Fruit fly (Drosophila melanogaster): ENCODE results near the gene Ccdc85.

Gene Ccdc85

dm6 chr2L:3037153-3037579 lies 38.1 kb downstream of the Ccdc85 start, which contains the start of the genes CG17260 and SerRS (continued):
- TF ChIP-seq Hey (tag; optimal IDR thresholded peaks at IDR 0.05), result no peak
- peak; percentile 91 for TF ChIP-seq Ada2b (GFP tag; IDR thresholded peaks at IDR 0.05)
- peak; percentile 86 for TF ChIP-seq H2.0 (GFP tag; IDR thresholded peaks at IDR 0.05)
- TF ChIP-seq E2f1 (GFP tag; IDR thresholded peaks at IDR 0.05), result peak; percentile 93
- TF ChIP-seq Stat92E (GFP tag; optimal IDR thresholded peaks at IDR 0.05), result peak in 1 of 3 experiments; percentile 37
- TF ChIP-seq CG14965 (GFP tag; optimal IDR thresholded peaks at IDR 0.05; ENCODE audit: borderline replicate concordance), result no peak
- TF ChIP-seq kay (GFP tag; optimal IDR thresholded peaks at IDR 0.05), result peak; percentile 95
- peak; percentile 91 for TF ChIP-seq Aef1 (GFP tag; IDR thresholded peaks at IDR 0.05)
- TF ChIP-seq CG32767 (GFP tag; IDR thresholded peaks at IDR 0.05), result peak; percentile 84; the same call in 1 of the 2 replicates
- peak; percentile 46; the same call in 1 of the 3 replicates for TF ChIP-seq vnd (GFP tag; IDR thresholded peaks at IDR 0.05; ENCODE audit: partially characterized antibody)
- TF ChIP-seq CG13894 (tag; optimal IDR thresholded peaks at IDR 0.05), result peak; percentile 82
- TF ChIP-seq Nf-YB (GFP tag; optimal IDR thresholded peaks at IDR 0.05), result peak; percentile 70
- peak; percentile 94 for TF ChIP-seq CG12155 (GFP tag; optimal IDR thresholded peaks at IDR 0.05)
- TF ChIP-seq CG2875 (GFP tag; optimal IDR thresholded peaks at IDR 0.05), result peak; percentile 75
- peak; percentile 37 for TF ChIP-seq ac (GFP tag; optimal IDR thresholded peaks at IDR 0.05)
- peak; percentile 87 for TF ChIP-seq CG1233 (GFP tag; optimal IDR thresholded peaks at IDR 0.05)
- TF ChIP-seq CG13296 (GFP tag; optimal IDR thresholded peaks at IDR 0.05), result peak; percentile 90
- TF ChIP-seq gem (tag; optimal IDR thresholded peaks at IDR 0.05), result peak; percentile 97
- peak; percentile 68 for TF ChIP-seq repo (GFP tag; optimal IDR thresholded peaks at IDR 0.05)
- no peak for TF ChIP-seq Vsx1 (GFP tag; optimal IDR thresholded peaks at IDR 0.05)
- peak; percentile 58 for TF ChIP-seq sima (GFP tag; optimal IDR thresholded peaks at IDR 0.05)
- peak; percentile 77 for TF ChIP-seq ro (GFP tag; IDR thresholded peaks at IDR 0.05)
- TF ChIP-seq CG2202 (tag; optimal IDR thresholded peaks at IDR 0.05), result peak; percentile 81
- peak; percentile 97 for TF ChIP-seq slbo (GFP tag; IDR thresholded peaks at IDR 0.05)
- peak; percentile 82 for TF ChIP-seq Taf1 (GFP tag; IDR thresholded peaks at IDR 0.05)
- TF ChIP-seq CG11093 (GFP tag; IDR thresholded peaks at IDR 0.05), result peak; percentile 91
- TF ChIP-seq CG18619 (GFP tag; optimal IDR thresholded peaks at IDR 0.05), result peak; percentile 89
- TF ChIP-seq al (GFP tag; IDR thresholded peaks at IDR 0.05), result peak; percentile 95
- peak; percentile 81 for TF ChIP-seq CG4328 (GFP tag; optimal IDR thresholded peaks at IDR 0.05)
- TF ChIP-seq CG16813 (GFP tag; IDR thresholded peaks at IDR 0.05; ENCODE audit: partially characterized antibody), result peak; percentile 61
- peak; percentile 87 for TF ChIP-seq peb (GFP tag; IDR thresholded peaks at IDR 0.05)
- TF ChIP-seq sc (optimal IDR thresholded peaks at IDR 0.05), result no peak
- TF ChIP-seq sc (GFP tag; optimal IDR thresholded peaks at IDR 0.05), result no peak
- no peak for TF ChIP-seq wek (GFP tag; optimal IDR thresholded peaks at IDR 0.05)
- TF ChIP-seq HmgD (GFP tag; optimal IDR thresholded peaks at IDR 0.05), result peak; percentile 71
- peak; percentile 35; the same call in 1 of the 2 replicates for TF ChIP-seq CG1024 (GFP tag; IDR thresholded peaks at IDR 0.05)
- TF ChIP-seq crc (GFP tag; optimal IDR thresholded peaks at IDR 0.05), result peak; percentile 88
- TF ChIP-seq jing (GFP tag; optimal IDR thresholded peaks at IDR 0.05), result peak; percentile 70
- no peak for TF ChIP-seq z (GFP tag; IDR thresholded peaks at IDR 0.05)
- peak; percentile 84 for TF ChIP-seq org-1 (GFP tag; optimal IDR thresholded peaks at IDR 0.05)
- TF ChIP-seq hb (GFP tag; IDR thresholded peaks at IDR 0.05; ENCODE audit: partially characterized antibody), result no peak
- TF ChIP-seq ttk (GFP tag; IDR thresholded peaks at IDR 0.05), result peak; percentile 92
- TF ChIP-seq Lim3 (GFP tag; IDR thresholded peaks at IDR 0.05), result peak; percentile 57; the same call in 1 of the 2 replicates
- peak; percentile 76 for TF ChIP-seq salm (tag; optimal IDR thresholded peaks at IDR 0.05)
- peak; percentile 38 for TF ChIP-seq TFAM (GFP tag; optimal IDR thresholded peaks at IDR 0.05)
- TF ChIP-seq ERR (GFP tag; optimal IDR thresholded peaks at IDR 0.05), result peak; percentile 84
- peak; percentile 69 for TF ChIP-seq kah (GFP tag; optimal IDR thresholded peaks at IDR 0.05)
- peak; percentile 94 for TF ChIP-seq dm (GFP tag; optimal IDR thresholded peaks at IDR 0.05)
- TF ChIP-seq CG10366 (GFP tag; IDR thresholded peaks at IDR 0.05), result peak; percentile 90
- peak; percentile 95 for TF ChIP-seq CG4424 (GFP tag; optimal IDR thresholded peaks at IDR 0.05)
- TF ChIP-seq CG10979 (tag; optimal IDR thresholded peaks at IDR 0.05), result peak; percentile 87

All from whole organism, embryonic.